Fruit fly (Drosophila melanogaster): ENCODE results near the gene CG11779.

dm6 chr3R:19152835-19153234, 6.8 kb downstream of the CG11779 start:
- TF ChIP-seq psq (optimal IDR thresholded peaks at IDR 0.05) (no peak), CG8478 (optimal IDR thresholded peaks at IDR 0.05) (no peak), EcR (GFP tag; optimal IDR thresholded peaks at IDR 0.05) (no peak), usp (GFP tag; optimal IDR thresholded peaks at IDR 0.05) (no peak)

All from whole organism.